Fruit fly (Drosophila melanogaster) whole organism, embryonic: ENCODE results near the gene Noc2.

Experiments
- Asciz ChIP-seq: fragments of 200-800 bp; sonication (Bioruptor generic); optimal IDR thresholded peaks from 2 replicates; lab custom pipeline; 2017; ENCODE audit warnings: missing biosample characterization, mild to moderate bottlenecking, missing genetic modification characterization, missing genetic modification reagents
- BEAF-32 ChIP-seq: fragments of 200-800 bp; sonication (Bioruptor generic); optimal IDR thresholded peaks from 3 replicates; lab custom pipeline; 2017; ENCODE audit warnings: missing biosample characterization, missing genetic modification characterization, mild to moderate bottlenecking, moderate library complexity, missing genetic modification reagents
- CG10979 ChIP-seq: fragments of 200-800 bp; sonication (Bioruptor generic); optimal IDR thresholded peaks from 2 replicates; lab custom pipeline; 2018; ENCODE audit warnings: missing biosample characterization, mild to moderate bottlenecking, missing genetic modification characterization, moderate library complexity
- CG15514 ChIP-seq: fragments of 200-800 bp; sonication (Bioruptor generic); optimal IDR thresholded peaks from 3 replicates; lab custom pipeline; 2017; ENCODE audit warnings: missing biosample characterization, missing genetic modification characterization, mild to moderate bottlenecking, moderate library complexity, missing genetic modification reagents
- CG1603 ChIP-seq: fragments of 200-800 bp; sonication (Bioruptor generic); optimal IDR thresholded peaks from 2 replicates; lab custom pipeline; 2019; ENCODE audit warnings: missing biosample characterization, mild to moderate bottlenecking, missing genetic modification characterization, moderate library complexity
- CG16813 ChIP-seq: fragments of 200-800 bp; sonication (Bioruptor generic); IDR thresholded peaks from 3 replicates; pipeline ENCODE4 v1.3.6; 2022; ENCODE audit warnings: missing biosample characterization, missing genetic modification characterization; ENCODE audit not compliant: partially characterized antibody
- CG16815 ChIP-seq: fragments of 200-800 bp; sonication (Bioruptor generic); optimal IDR thresholded peaks from 3 replicates; lab custom pipeline; 2017; ENCODE audit warnings: missing biosample characterization, mild to moderate bottlenecking, missing genetic modification characterization
- CG17361 ChIP-seq: fragments of 200-800 bp; sonication (Bioruptor generic); IDR thresholded peaks from 3 replicates; pipeline ENCODE4 v1.3.6; 2022; ENCODE audit warnings: missing biosample characterization, missing genetic modification characterization
- CG17802 ChIP-seq: fragments of 200-800 bp; sonication (Bioruptor generic); optimal IDR thresholded peaks from 2 replicates; lab custom pipeline; 2018; ENCODE audit warnings: missing biosample characterization, mild to moderate bottlenecking, missing genetic modification characterization, moderate library complexity
- CG18599 ChIP-seq: fragments of 200-800 bp; sonication (Bioruptor generic); optimal IDR thresholded peaks from 3 replicates; lab custom pipeline; 2017; ENCODE audit warnings: missing biosample characterization, missing genetic modification characterization, mild to moderate bottlenecking, moderate library complexity, missing genetic modification reagents
- CG30020 ChIP-seq: fragments of 200-800 bp; optimal IDR thresholded peaks from 2 replicates; lab custom pipeline; 2019; ENCODE audit warnings: missing biosample characterization, mild to moderate bottlenecking, missing genetic modification characterization, moderate library complexity
- CG34376 ChIP-seq: fragments of 200-800 bp; sonication (Bioruptor generic); optimal IDR thresholded peaks from 2 replicates; lab custom pipeline; 2018; ENCODE audit warnings: missing biosample characterization, mild to moderate bottlenecking, missing genetic modification characterization
- CG3995 ChIP-seq: fragments of 200-800 bp; sonication (Bioruptor generic); optimal IDR thresholded peaks from 3 replicates; lab custom pipeline; 2016; ENCODE audit warnings: missing biosample characterization, missing genetic modification characterization
- CG43689 ChIP-seq: fragments of 200-800 bp; sonication (Bioruptor generic); IDR thresholded peaks from 2 replicates; pipeline ENCODE4 v1.3.6; 2022; ENCODE audit warnings: missing biosample characterization, missing genetic modification characterization
- CG4404 ChIP-seq: fragments of 200-800 bp; sonication (Bioruptor generic); IDR thresholded peaks from 2 replicates; pipeline ENCODE4 v1.3.6; 2022; ENCODE audit warnings: missing biosample characterization, missing genetic modification characterization
- CG6765 ChIP-seq: fragments of 200-800 bp; sonication (Bioruptor generic); optimal IDR thresholded peaks from 3 replicates; lab custom pipeline; 2017; ENCODE audit warnings: missing biosample characterization, mild to moderate bottlenecking, missing genetic modification characterization
- CoRest ChIP-seq: fragments of 200-800 bp; sonication (Bioruptor generic); optimal IDR thresholded peaks from 3 replicates; lab custom pipeline; 2018; ENCODE audit warnings: missing biosample characterization, mild to moderate bottlenecking, missing genetic modification characterization, moderate library complexity
- Dp ChIP-seq: fragments of 200-800 bp; sonication (Bioruptor generic); optimal IDR thresholded peaks from 2 replicates; lab custom pipeline; 2018; ENCODE audit warnings: missing biosample characterization, mild to moderate bottlenecking, missing genetic modification characterization, moderate library complexity
- Dref ChIP-seq: fragments of 200-800 bp; sonication (Bioruptor generic); IDR thresholded peaks from 2 replicates; pipeline ENCODE4 v1.3.6; 2022; ENCODE audit warnings: missing biosample characterization, missing genetic modification characterization
- E2f2 ChIP-seq: fragments of 200-800 bp; sonication (Bioruptor generic); IDR thresholded peaks from 2 replicates; pipeline ENCODE4 v1.3.6; 2022; ENCODE audit warnings: missing biosample characterization, missing genetic modification characterization
- HmgZ ChIP-seq: fragments of 200-800 bp; sonication (Bioruptor generic); optimal IDR thresholded peaks from 2 replicates; lab custom pipeline; 2018; ENCODE audit warnings: missing biosample characterization, mild to moderate bottlenecking, missing genetic modification characterization
- MESR4 ChIP-seq: fragments of 200-800 bp; sonication (Bioruptor generic); optimal IDR thresholded peaks from 2 replicates; lab custom pipeline; 2018; ENCODE audit warnings: missing biosample characterization, mild to moderate bottlenecking, missing genetic modification characterization, moderate library complexity
- Max ChIP-seq: fragments of 200-800 bp; sonication (Bioruptor generic); optimal IDR thresholded peaks from 2 replicates; lab custom pipeline; 2016; ENCODE audit warnings: missing biosample characterization, mild to moderate bottlenecking, missing genetic modification characterization
- Myb ChIP-seq: fragments of 200-800 bp; sonication (Bioruptor generic); optimal IDR thresholded peaks from 2 replicates; lab custom pipeline; 2016; ENCODE audit warnings: missing biosample characterization, missing genetic modification characterization
- Nf-YC ChIP-seq: fragments of 200-800 bp; optimal IDR thresholded peaks from 3 replicates; lab custom pipeline; 2019; ENCODE audit warnings: missing biosample characterization, mild to moderate bottlenecking, missing genetic modification characterization, moderate library complexity
- Oaz ChIP-seq: fragments of 200-800 bp; sonication (Bioruptor generic); IDR thresholded peaks from 2 replicates; pipeline ENCODE4 v1.3.6; 2022; ENCODE audit warnings: missing biosample characterization, missing genetic modification characterization
- PHDP ChIP-seq: fragments of 200-800 bp; sonication (Bioruptor generic); optimal IDR thresholded peaks from 3 replicates; lab custom pipeline; 2018; ENCODE audit warnings: missing biosample characterization, mild to moderate bottlenecking, missing genetic modification characterization, moderate library complexity
- bowl ChIP-seq: fragments of 200-800 bp; sonication (Bioruptor generic); IDR thresholded peaks from 2 replicates; pipeline ENCODE4 v1.3.6; 2022; ENCODE audit warnings: missing biosample characterization, missing genetic modification characterization
- br ChIP-seq: fragments of >200 bp; optimal IDR thresholded peaks from 2 replicates; lab custom pipeline; 2017
- bsh ChIP-seq, 2 experiments: fragments of 200-800 bp; sonication (Bioruptor generic); optimal IDR thresholded peaks; 2 replicates each; lab custom pipeline; 2017 to 2018; ENCODE audit warnings: mild to moderate bottlenecking in 2 of 2, missing biosample characterization in 2 of 2, missing genetic modification characterization in 2 of 2, moderate library complexity in 1 of 2
- btn ChIP-seq: fragments of 200-800 bp; sonication (Bioruptor generic); optimal IDR thresholded peaks from 2 replicates; lab custom pipeline; 2016; ENCODE audit warnings: missing biosample characterization, missing genetic modification characterization
- cwo ChIP-seq: fragments of 200-800 bp; sonication (Bioruptor generic); optimal IDR thresholded peaks from 3 replicates; lab custom pipeline; 2017; ENCODE audit warnings: missing biosample characterization, missing genetic modification characterization, mild to moderate bottlenecking, moderate library complexity, missing genetic modification reagents
- gfzf ChIP-seq: fragments of 200-800 bp; sonication (Bioruptor generic); optimal IDR thresholded peaks from 2 replicates; lab custom pipeline; 2016; ENCODE audit warnings: missing biosample characterization, mild to moderate bottlenecking, missing genetic modification characterization, moderate library complexity
- gsb ChIP-seq: fragments of 200-800 bp; sonication (Bioruptor generic); IDR thresholded peaks from 2 replicates; pipeline ENCODE4 v1.3.6; 2022; ENCODE audit warnings: missing biosample characterization, missing genetic modification characterization
- hbn ChIP-seq: fragments of 200-800 bp; sonication (Bioruptor generic); IDR thresholded peaks from 2 replicates; pipeline ENCODE4 v1.3.6; 2022; ENCODE audit warnings: missing biosample characterization, missing genetic modification characterization; ENCODE audit not compliant: partially characterized antibody
- inv ChIP-seq: fragments of 200-800 bp; sonication (Bioruptor generic); IDR thresholded peaks from 2 replicates; pipeline ENCODE4 v1.3.6; 2022; ENCODE audit warnings: missing biosample characterization, missing genetic modification characterization; ENCODE audit not compliant: partially characterized antibody
- nerfin-2 ChIP-seq: fragments of 200-800 bp; sonication (Bioruptor generic); IDR thresholded peaks from 2 replicates; pipeline ENCODE4 v1.3.6; 2022; ENCODE audit warnings: missing biosample characterization, missing genetic modification characterization; ENCODE audit not compliant: partially characterized antibody
- nmo ChIP-seq: fragments of 200-800 bp; sonication (Bioruptor generic); optimal IDR thresholded peaks from 2 replicates; lab custom pipeline; 2018; ENCODE audit warnings: missing biosample characterization, mild to moderate bottlenecking, missing genetic modification characterization, moderate library complexity
- oc ChIP-seq: fragments of 200-800 bp; sonication (Bioruptor generic); optimal IDR thresholded peaks from 2 replicates; lab custom pipeline; 2018; ENCODE audit warnings: missing biosample characterization, mild to moderate bottlenecking, missing genetic modification characterization, moderate library complexity
- onecut ChIP-seq: fragments of 200-800 bp; sonication (Bioruptor generic); IDR thresholded peaks from 2 replicates; pipeline ENCODE4 v1.3.6; 2022; ENCODE audit warnings: missing biosample characterization, missing genetic modification characterization
- pzg ChIP-seq: fragments of 200-800 bp; sonication (Bioruptor generic); optimal IDR thresholded peaks from 3 replicates; lab custom pipeline; 2018; ENCODE audit warnings: missing biosample characterization, mild to moderate bottlenecking, missing genetic modification characterization, moderate library complexity
- ranshi ChIP-seq: fragments of 200-800 bp; sonication (Bioruptor generic); IDR thresholded peaks from 2 replicates; pipeline ENCODE4 v1.3.6; 2022; ENCODE audit warnings: missing biosample characterization, missing genetic modification characterization
- row ChIP-seq: fragments of 200-800 bp; sonication (Bioruptor generic); IDR thresholded peaks from 3 replicates; pipeline ENCODE4 v1.3.6; 2022; ENCODE audit warnings: missing biosample characterization, missing genetic modification characterization
- sc ChIP-seq, 3 experiments: fragments of >200 bp in 2 of 3; fragments of 200-800 bp in 1 of 3; sonication (Bioruptor generic) in 1 of 3; optimal IDR thresholded peaks; 2 replicates in 2 of 3; 3 replicates in 1 of 3; lab custom pipeline; 2017; ENCODE audit warnings: mild to moderate bottlenecking in 1 of 3, missing biosample characterization in 1 of 3, missing genetic modification characterization in 1 of 3, missing genetic modification reagents in 1 of 3
- stc ChIP-seq: fragments of 200-800 bp; sonication (Bioruptor generic); IDR thresholded peaks from 2 replicates; pipeline ENCODE4 v1.3.6; 2022; ENCODE audit warnings: missing biosample characterization, missing genetic modification characterization
- stwl ChIP-seq: fragments of 200-800 bp; sonication (Bioruptor generic); optimal IDR thresholded peaks from 3 replicates; lab custom pipeline; 2018; ENCODE audit warnings: missing biosample characterization, mild to moderate bottlenecking, missing genetic modification characterization, moderate library complexity
- zfh1 ChIP-seq: fragments of 200-800 bp; sonication (Bioruptor generic); IDR thresholded peaks from 3 replicates; pipeline ENCODE4 v1.3.6; 2022; ENCODE audit warnings: missing biosample characterization, missing genetic modification characterization

Gene Noc2

dm6 chr2L:21153844-21154243 lies 9.6 kb upstream of the Noc2 start (continued):
- peak; percentile 26 for TF ChIP-seq CG30020 (tag; lab: Kevin White, UChicago)
- TF ChIP-seq CG17802 = no peak
- 0 out of 3 replicates have a peak, but pooled peaks have one; percentile 34 for TF ChIP-seq row (GFP tag; lab: Robert Waterston, UW)
- peak; percentile 43 for TF ChIP-seq CG1603 (tag; lab: Kevin White, UChicago)
- peak; percentile 52 for TF ChIP-seq Dref (GFP tag; lab: Robert Waterston, UW)
- TF ChIP-seq CG34376 (GFP tag; lab: Kevin White, UChicago) = peak; percentile 14
- no peak for TF ChIP-seq CG6765
- peak; percentile 18; the same call in 1 of the 2 replicates for TF ChIP-seq hbn (GFP tag; lab: Robert Waterston, UW)
- TF ChIP-seq inv (GFP tag; lab: Robert Waterston, UW) = no peak
- peak; percentile 94 for TF ChIP-seq CG3995
- TF ChIP-seq E2f2 (GFP tag; lab: Robert Waterston, UW) = peak; percentile 66
- TF ChIP-seq pzg = peak; percentile 79
- TF ChIP-seq bsh (GFP tag; optimal IDR thresholded peaks at IDR 0.05; lab: Kevin White, UChicago) = no peak
- peak; percentile 23 for TF ChIP-seq nmo (GFP tag; lab: Kevin White, UChicago)
- peak; percentile 55 for TF ChIP-seq gfzf (GFP tag; lab: Kevin White, UChicago)
- peak; percentile 14 for TF ChIP-seq Nf-YC
- TF ChIP-seq MESR4 (GFP tag; lab: Kevin White, UChicago) = peak; percentile 21
- peak; percentile 41 for TF ChIP-seq Dp (GFP tag; lab: Kevin White, UChicago)
- TF ChIP-seq HmgZ (tag; lab: Kevin White, UChicago) = peak; percentile 45
- TF ChIP-seq stwl (tag; lab: Kevin White, UChicago) = peak; percentile 78
- TF ChIP-seq CG10979 (tag; lab: Kevin White, UChicago) = peak; percentile 27

- TF ChIP-seq CG15514 (GFP tag; lab: Kevin White, UChicago) (peak; percentile 55), cwo (GFP tag; lab: Kevin White, UChicago) (no peak), sc (optimal IDR thresholded peaks at IDR 0.05; lab: Kevin White, UChicago) (no peak), sc (GFP tag; optimal IDR thresholded peaks at IDR 0.05; lab: Kevin White, UChicago) (no peak), zfh1 (GFP tag; lab: Robert Waterston, UW) (peak; percentile 58; the same call in 2 of the 3 replicates), BEAF-32 (GFP tag; lab: Kevin White, UChicago) (peak; percentile 86), nerfin-2 (GFP tag; lab: Robert Waterston, UW) (peak; percentile 71), onecut (GFP tag; lab: Robert Waterston, UW) (peak; percentile 50), bowl (GFP tag; lab: Robert Waterston, UW) (no peak), Oaz (GFP tag; lab: Robert Waterston, UW) (no peak), Asciz (GFP tag; lab: Kevin White, UChicago) (no peak), CG16815 (GFP tag; lab: Kevin White, UChicago) (no peak), CG17361 (GFP tag; lab: Robert Waterston, UW) (peak; percentile 50; the same call in 2 of the 3 replicates), Myb (GFP tag; lab: Kevin White, UChicago) (peak; percentile 33), CG16813 (peak; percentile 86), stc (GFP tag; lab: Robert Waterston, UW) (no peak), CG4404 (GFP tag; lab: Robert Waterston, UW) (no peak; the same call in 1 of the 2 replicates), btn (no peak), Max (GFP tag; lab: Kevin White, UChicago) (peak; percentile 32), oc (no peak), CoRest (tag; lab: Kevin White, UChicago) (peak; percentile 22), CG18599 (GFP tag; lab: Kevin White, UChicago) (peak; percentile 50), PHDP (tag; lab: Kevin White, UChicago) (no peak), br (lab: Kevin White, UChicago) (no peak), CG43689 (GFP tag; lab: Robert Waterston, UW) (no peak), ranshi (GFP tag; lab: Robert Waterston, UW) (no peak), gsb (no peak)
Measured at dm6 chr2L:21156156-21157040, 7.0 kb upstream of the Noc2 start, which contains the start of the genes Mpp6 and E2f2. TSS of gene Mpp6 (plus strand) at chr2L:21156288. TSS of gene E2f2 (minus strand) at chr2L:21156749.
